Worm (Caenorhabditis elegans) whole organism, late embryonic: ENCODE measurements around the gene C47E12.12.

ENCODE experiments used
- C08G9.2 ChIP-seq: sonication (generic microtip); optimal IDR thresholded peaks from 2 replicates; lab custom pipeline; 2016; ENCODE audit warnings: mild to moderate bottlenecking, missing genetic modification characterization, moderate library complexity, missing compliant biosample characterization
- C38D4.7 ChIP-seq: fragments of 200-800 bp; sonication (Bioruptor generic); optimal IDR thresholded peaks from 2 replicates; lab custom pipeline; 2018; ENCODE audit warnings: mild to moderate bottlenecking, missing genetic modification characterization, moderate library complexity, missing compliant biosample characterization
- K02D7.2 ChIP-seq: sonication (generic microtip); optimal IDR thresholded peaks from 2 replicates; lab custom pipeline; 2017; ENCODE audit warnings: mild to moderate bottlenecking, missing genetic modification characterization, missing compliant biosample characterization
- K09A11.1 ChIP-seq: sonication (generic microtip); optimal IDR thresholded peaks from 2 replicates; lab custom pipeline; 2017; ENCODE audit warnings: antibody characterized with exemption, mild to moderate bottlenecking, missing genetic modification characterization, missing compliant biosample characterization; ENCODE audit not compliant: insufficient read depth
- T23F11.4 ChIP-seq: fragments of 200-800 bp; sonication (Bioruptor generic); optimal IDR thresholded peaks from 2 replicates; lab custom pipeline; 2018; ENCODE audit warnings: mild to moderate bottlenecking, missing genetic modification characterization, missing compliant biosample characterization
- Y22D7AL.16 ChIP-seq: sonication (generic microtip); optimal IDR thresholded peaks from 2 replicates; lab custom pipeline; 2016; ENCODE audit warnings: missing genetic modification characterization, missing compliant biosample characterization
- ama-1 ChIP-seq: fragments of 150-350 bp; optimal IDR thresholded peaks from 2 replicates; lab custom pipeline; 2014
- ceh-14 ChIP-seq: sonication (generic microtip); optimal IDR thresholded peaks from 2 replicates; lab custom pipeline; 2016; ENCODE audit warnings: missing genotype, missing genetic modification characterization, missing compliant biosample characterization
- ceh-22 ChIP-seq: sonication (generic microtip); optimal IDR thresholded peaks from 2 replicates; lab custom pipeline; 2017; ENCODE audit warnings: missing biosample characterization, missing genetic modification characterization
- ceh-34 ChIP-seq: sonication (generic microtip); optimal IDR thresholded peaks from 2 replicates; lab custom pipeline; 2016; ENCODE audit warnings: mild to moderate bottlenecking, missing genetic modification characterization, missing compliant biosample characterization
- ceh-45 ChIP-seq: fragments of 200-800 bp; sonication (Bioruptor generic); IDR thresholded peaks from 2 replicates; pipeline ENCODE4 v1.3.6; 2022; ENCODE audit warnings: missing genetic modification reagents, missing genetic modification characterization, missing compliant biosample characterization
- ceh-48 ChIP-seq: sonication (generic microtip); optimal IDR thresholded peaks from 2 replicates; lab custom pipeline; 2016; ENCODE audit warnings: missing genetic modification characterization, inconsistent platforms, missing compliant biosample characterization
- ceh-9 ChIP-seq: sonication (generic microtip); optimal IDR thresholded peaks from 2 replicates; lab custom pipeline; 2016; ENCODE audit warnings: mild to moderate bottlenecking, missing genetic modification characterization, inconsistent platforms, missing compliant biosample characterization
- dmd-4 ChIP-seq: sonication (generic microtip); optimal IDR thresholded peaks from 2 replicates; lab custom pipeline; 2016; ENCODE audit warnings: borderline replicate concordance, missing genetic modification characterization, missing compliant biosample characterization
- dve-1 ChIP-seq: sonication (generic microtip); optimal IDR thresholded peaks from 2 replicates; lab custom pipeline; 2017; ENCODE audit warnings: antibody characterized with exemption, mild to moderate bottlenecking, missing genetic modification characterization, missing compliant biosample characterization
- elt-4 ChIP-seq: sonication (generic microtip); optimal IDR thresholded peaks from 2 replicates; lab custom pipeline; 2016; ENCODE audit warnings: missing genetic modification characterization, missing compliant biosample characterization
- fax-1 ChIP-seq: sonication (generic microtip); optimal IDR thresholded peaks from 2 replicates; lab custom pipeline; 2016; ENCODE audit warnings: missing genotype, missing genetic modification characterization, missing compliant biosample characterization
- fkh-10 ChIP-seq: fragments of 150-350 bp; optimal IDR thresholded peaks from 2 replicates; lab custom pipeline; 2014; ENCODE audit warnings: missing biosample characterization, missing genetic modification reagents, missing genetic modification characterization
- gmeb-2 ChIP-seq: sonication (generic microtip); optimal IDR thresholded peaks from 2 replicates; lab custom pipeline; 2016; ENCODE audit warnings: missing genetic modification characterization, inconsistent platforms, missing compliant biosample characterization
- hlh-13 ChIP-seq: fragments of 200-800 bp; sonication (Bioruptor generic); optimal IDR thresholded peaks from 2 replicates; lab custom pipeline; 2018; ENCODE audit warnings: mild to moderate bottlenecking, missing genetic modification characterization, missing compliant biosample characterization
- hlh-15 ChIP-seq: sonication (generic microtip); optimal IDR thresholded peaks from 2 replicates; lab custom pipeline; 2016; ENCODE audit warnings: missing genetic modification characterization, missing compliant biosample characterization
- hlh-30 ChIP-seq: sonication (generic microtip); optimal IDR thresholded peaks from 2 replicates; lab custom pipeline; 2017; ENCODE audit warnings: antibody characterized with exemption, missing genetic modification characterization, missing compliant biosample characterization; ENCODE audit not compliant: insufficient read depth
- hlh-6 ChIP-seq: sonication (generic microtip); optimal IDR thresholded peaks from 2 replicates; lab custom pipeline; 2016; ENCODE audit warnings: missing genotype, missing genetic modification characterization, missing compliant biosample characterization
- lim-6 ChIP-seq: sonication (generic microtip); optimal IDR thresholded peaks from 2 replicates; lab custom pipeline; 2016; ENCODE audit warnings: missing genetic modification characterization, missing compliant biosample characterization
- lin-11 ChIP-seq: fragments of 200-800 bp; sonication (Bioruptor generic); optimal IDR thresholded peaks from 2 replicates; lab custom pipeline; 2018; ENCODE audit warnings: mild to moderate bottlenecking, missing genetic modification characterization, missing compliant biosample characterization
- madf-2 ChIP-seq: sonication (generic microtip); optimal IDR thresholded peaks from 2 replicates; lab custom pipeline; 2017; ENCODE audit warnings: missing genetic modification characterization, missing compliant biosample characterization
- mec-3 ChIP-seq: sonication (generic microtip); optimal IDR thresholded peaks from 2 replicates; lab custom pipeline; 2016; ENCODE audit warnings: borderline replicate concordance, missing genetic modification characterization, missing compliant biosample characterization
- nfya-1 ChIP-seq: sonication (generic microtip); optimal IDR thresholded peaks from 2 replicates; lab custom pipeline; 2017; ENCODE audit warnings: missing genetic modification characterization, mild to moderate bottlenecking, missing compliant biosample characterization, antibody characterized with exemption, moderate library complexity
- nhr-232 ChIP-seq: sonication (generic microtip); optimal IDR thresholded peaks from 2 replicates; lab custom pipeline; 2016; ENCODE audit warnings: missing genetic modification characterization, missing compliant biosample characterization
- pat-9 ChIP-seq: fragments of 200-800 bp; sonication (Bioruptor generic); optimal IDR thresholded peaks from 2 replicates; lab custom pipeline; 2018; ENCODE audit warnings: mild to moderate bottlenecking, missing genetic modification characterization, moderate library complexity, missing compliant biosample characterization
- pax-1 ChIP-seq: fragments of 150-350 bp; optimal IDR thresholded peaks from 2 replicates; lab custom pipeline; 2014; ENCODE audit warnings: missing biosample characterization, missing genetic modification characterization
- pha-4 ChIP-seq: fragments of 150-350 bp; optimal IDR thresholded peaks from 2 replicates; lab custom pipeline; 2018; ENCODE audit warnings: missing biosample characterization, missing genetic modification reagents, missing genetic modification characterization
- pqm-1 ChIP-seq: sonication (generic microtip); optimal IDR thresholded peaks from 2 replicates; lab custom pipeline; 2016; ENCODE audit warnings: missing genetic modification characterization, missing compliant biosample characterization
- rnt-1 ChIP-seq: sonication (generic microtip); optimal IDR thresholded peaks from 2 replicates; lab custom pipeline; 2016; ENCODE audit warnings: missing genetic modification characterization, missing compliant biosample characterization
- sdc-2 ChIP-seq: sonication (generic microtip); optimal IDR thresholded peaks from 2 replicates; lab custom pipeline; 2016; ENCODE audit warnings: missing genotype, missing genetic modification characterization, missing compliant biosample characterization
- sox-2 ChIP-seq: fragments of 200-800 bp; sonication (Bioruptor generic); IDR thresholded peaks from 2 replicates; pipeline ENCODE4 v1.3.6; 2022; ENCODE audit warnings: missing genetic modification reagents, missing genetic modification characterization, missing compliant biosample characterization
- sox-4 ChIP-seq: sonication (generic microtip); optimal IDR thresholded peaks from 2 replicates; lab custom pipeline; 2017; ENCODE audit warnings: mild to moderate bottlenecking, missing genetic modification characterization, inconsistent platforms, missing compliant biosample characterization
- syd-9 ChIP-seq: sonication (generic microtip); optimal IDR thresholded peaks from 2 replicates; lab custom pipeline; 2016; ENCODE audit warnings: mild to moderate bottlenecking, missing genetic modification characterization, moderate library complexity, missing compliant biosample characterization
- tbx-7 ChIP-seq: sonication (generic microtip); optimal IDR thresholded peaks from 2 replicates; lab custom pipeline; 2016; ENCODE audit warnings: missing genotype, missing genetic modification characterization, missing compliant biosample characterization
- ttx-3 ChIP-seq: sonication (generic microtip); optimal IDR thresholded peaks from 2 replicates; lab custom pipeline; 2016; ENCODE audit warnings: missing genetic modification reagents, missing genetic modification characterization, missing compliant biosample characterization
- unc-55 ChIP-seq: sonication (generic microtip); optimal IDR thresholded peaks from 2 replicates; lab custom pipeline; 2017; ENCODE audit warnings: missing biosample characterization, missing genetic modification reagents, missing genetic modification characterization
- unc-86 ChIP-seq: sonication (generic microtip); optimal IDR thresholded peaks from 2 replicates; lab custom pipeline; 2016; ENCODE audit warnings: missing genetic modification characterization, missing compliant biosample characterization
- zip-5 ChIP-seq: sonication (generic microtip); optimal IDR thresholded peaks from 2 replicates; lab custom pipeline; 2016; ENCODE audit warnings: missing genetic modification characterization, missing compliant biosample characterization

Gene C47E12.12

DNA sequence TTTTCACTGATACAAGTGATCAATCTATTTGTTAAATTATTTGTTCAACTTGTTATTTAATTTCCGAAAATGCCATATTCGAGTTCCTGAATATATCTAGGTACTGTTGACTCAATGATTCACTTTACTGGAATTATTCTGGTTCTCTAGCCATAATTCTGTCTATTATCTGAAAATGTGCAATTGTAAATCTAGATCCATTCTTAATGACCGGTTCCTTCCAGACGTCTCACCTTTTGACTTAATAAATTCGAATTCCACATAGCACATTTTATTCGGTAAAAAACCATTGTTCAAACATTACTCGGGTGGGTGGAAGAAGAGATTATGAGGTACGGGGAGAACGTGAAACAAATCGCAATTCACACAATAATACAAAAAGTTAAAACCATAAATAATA lies 16.9 kb upstream of the C47E12.12 start:
- no peak for TF ChIP-seq hlh-6 (tag; lab: Kevin White, UChicago)
- TF ChIP-seq Y22D7AL.16 (tag; lab: Kevin White, UChicago), result no peak
- no peak for TF ChIP-seq ceh-22 (tag; lab: Kevin White, UChicago)
- no peak for TF ChIP-seq hlh-13 (GFP tag; lab: Kevin White, UChicago)
- TF ChIP-seq sox-4 (tag; lab: Kevin White, UChicago), result no peak
- no peak for TF ChIP-seq unc-86 (tag; lab: Kevin White, UChicago)

DNA sequence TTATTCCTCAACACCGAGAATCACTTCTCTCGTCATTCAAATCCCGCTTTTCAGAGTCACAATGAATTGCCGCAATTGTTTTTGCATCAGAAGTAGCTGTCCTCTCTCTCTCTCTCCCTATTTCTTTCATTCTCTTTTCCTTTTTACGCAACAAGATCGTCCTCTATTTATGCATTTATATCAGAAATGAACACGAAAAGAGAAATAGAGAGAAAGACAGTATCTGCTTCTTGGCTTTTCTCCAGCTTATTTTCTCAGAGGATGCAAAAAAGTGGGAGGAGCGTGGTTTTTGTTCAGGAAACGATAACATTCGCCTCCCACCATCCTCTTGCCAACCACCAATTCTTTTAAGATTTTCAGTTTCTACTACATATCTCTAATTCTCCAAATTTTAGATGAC lies 10.4 kb upstream of the C47E12.12 start, which contains the start of gene mam-2:
TSS of gene mam-2 (plus strand) at position 301 of the 400 bp plus-strand sequence.
- TF ChIP-seq C08G9.2 (tag; lab: Kevin White, UChicago) (no peak), T23F11.4 (GFP tag; lab: Kevin White, UChicago) (no peak), fkh-10 (GFP tag; lab: Kevin White, UChicago) (no peak), syd-9 (tag; lab: Kevin White, UChicago) (no peak), ama-1 (lab: Kevin White, UChicago) (no peak), ceh-34 (no peak), fax-1 (tag; lab: Kevin White, UChicago) (no peak), ttx-3 (tag; lab: Kevin White, UChicago) (no peak), ceh-9 (tag; lab: Kevin White, UChicago) (no peak), ceh-45 (GFP tag; lab: Robert Waterston, UW) (no peak), hlh-30 (tag; lab: Kevin White, UChicago) (no peak), sox-2 (GFP tag; lab: Robert Waterston, UW) (no peak), K02D7.2 (no peak), ceh-48 (no peak), K09A11.1 (tag; lab: Kevin White, UChicago) (no peak), unc-86 (tag; lab: Kevin White, UChicago) (no peak), nfya-1 (no peak), pat-9 (no peak), rnt-1 (tag; lab: Kevin White, UChicago) (no peak), lim-6 (tag; lab: Kevin White, UChicago) (no peak)

DNA sequence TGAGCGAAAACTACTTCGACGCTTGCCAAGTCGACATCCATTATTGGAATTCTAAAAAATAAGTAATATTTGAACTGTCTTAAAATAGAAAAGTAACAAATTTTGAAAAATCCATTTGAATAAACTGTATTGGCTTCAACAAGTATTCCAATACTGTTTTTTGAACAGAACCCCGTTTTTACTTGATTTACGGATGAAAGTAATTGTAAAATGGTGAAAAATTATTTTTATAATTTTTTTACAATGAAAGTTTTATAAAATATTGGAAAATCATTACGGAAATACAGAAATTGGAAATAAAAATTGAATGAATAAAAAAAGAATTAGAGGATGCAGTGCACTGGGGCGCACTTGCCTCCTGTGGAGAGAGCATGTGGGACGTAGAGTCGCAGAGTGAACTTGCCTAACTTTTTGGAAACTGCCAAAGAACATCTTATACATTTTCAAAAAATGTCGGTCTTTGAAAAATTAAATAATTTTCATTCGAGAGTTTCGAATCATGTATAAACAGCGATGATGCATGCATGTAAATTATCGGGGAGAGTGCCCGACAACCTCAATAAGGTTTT lies 9.8 kb upstream of the C47E12.12 start, which contains the start of gene rrp-1:
TSS of gene rrp-1 (minus strand) at position 51 of the 569 bp plus-strand sequence.
- no peak for TF ChIP-seq dmd-4 (tag; lab: Kevin White, UChicago)
- no peak for TF ChIP-seq pax-1 (tag; lab: Kevin White, UChicago)
- no peak for TF ChIP-seq nhr-232 (tag; lab: Kevin White, UChicago)
- no peak for TF ChIP-seq pqm-1 (tag; lab: Kevin White, UChicago)
- TF ChIP-seq tbx-7, result no peak
- TF ChIP-seq lin-11 (tag; lab: Kevin White, UChicago), result no peak
- no peak for TF ChIP-seq sdc-2 (tag; lab: Kevin White, UChicago)
- no peak for TF ChIP-seq unc-55 (GFP tag; lab: Kevin White, UChicago)
- TF ChIP-seq mec-3 (tag; lab: Kevin White, UChicago), result no peak

DNA sequence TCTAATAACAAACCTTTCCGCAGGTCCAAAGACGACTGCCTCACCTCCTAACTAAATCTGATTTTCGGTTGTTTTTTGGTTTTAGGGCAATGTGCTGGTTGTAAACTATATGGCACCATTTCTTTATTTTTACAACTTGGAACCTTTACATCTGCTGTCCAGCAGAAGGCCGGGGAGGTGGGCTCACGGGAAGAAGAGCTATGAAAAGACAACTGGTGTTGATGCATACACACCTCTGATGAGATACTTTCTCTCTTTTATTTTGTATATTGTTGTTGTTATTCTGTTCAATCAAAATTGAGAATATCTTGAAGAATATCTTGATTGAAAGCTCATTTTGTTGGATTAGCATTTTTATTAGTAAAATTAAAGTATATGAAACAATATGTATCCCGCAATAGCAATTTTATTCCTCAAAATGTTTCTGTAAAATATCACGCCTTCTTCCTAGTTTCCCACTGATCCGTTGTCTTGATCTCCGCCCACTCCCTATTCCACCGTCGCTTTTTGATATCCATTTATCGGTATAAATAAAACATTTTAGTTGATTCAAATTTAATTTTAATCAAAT lies 5.2 kb upstream of the C47E12.12 start, which contains the start of gene dhp-2:
TSS of gene dhp-2 (plus strand) at position 521 of the 571 bp plus-strand sequence.
- TF ChIP-seq madf-2 (tag; lab: Kevin White, UChicago), result no peak
- no peak for TF ChIP-seq pax-1 (tag; lab: Kevin White, UChicago)
- TF ChIP-seq ceh-14 (tag; lab: Kevin White, UChicago), result no peak
- no peak for TF ChIP-seq gmeb-2 (tag; lab: Kevin White, UChicago)
- TF ChIP-seq Y22D7AL.16 (tag; lab: Kevin White, UChicago), result no peak
- no peak for TF ChIP-seq unc-86 (tag; lab: Kevin White, UChicago)
- no peak for TF ChIP-seq C38D4.7 (GFP tag; lab: Kevin White, UChicago)
- no peak for TF ChIP-seq dve-1 (tag; lab: Kevin White, UChicago)
- TF ChIP-seq zip-5, result no peak
- no peak for TF ChIP-seq syd-9 (tag; lab: Kevin White, UChicago)
- TF ChIP-seq tbx-7, result no peak
- TF ChIP-seq hlh-15, result no peak
- no peak for TF ChIP-seq fkh-10 (GFP tag; lab: Kevin White, UChicago)
- no peak for TF ChIP-seq elt-4
- no peak for TF ChIP-seq hlh-13 (GFP tag; lab: Kevin White, UChicago)
- no peak for TF ChIP-seq K02D7.2
- TF ChIP-seq pha-4, result no peak
- TF ChIP-seq nhr-232 (tag; lab: Kevin White, UChicago), result no peak
- TF ChIP-seq lim-6 (tag; lab: Kevin White, UChicago), result no peak
